Fruit fly (Drosophila melanogaster) whole organism, prepupa: Measurements from ENCODE around the gene Mur18B.

Experiments used
- CG10631 ChIP-seq: fragments of 200-800 bp; sonication (Bioruptor generic); optimal IDR thresholded peaks from 2 replicates; lab custom pipeline; 2016; ENCODE audit warnings: missing biosample characterization, missing genetic modification characterization
- CG11294 ChIP-seq: fragments of 200-800 bp; sonication (Bioruptor generic); IDR thresholded peaks from 2 replicates; pipeline ENCODE4 v1.3.6; 2022; ENCODE audit warnings: missing biosample characterization, missing genetic modification characterization
- CG1621 ChIP-seq: fragments of 200-800 bp; sonication (Bioruptor generic); optimal IDR thresholded peaks from 3 replicates; lab custom pipeline; 2018; ENCODE audit warnings: missing biosample characterization, mild to moderate bottlenecking, missing genetic modification characterization
- CG16779 ChIP-seq: fragments of 200-800 bp; sonication (Bioruptor generic); optimal IDR thresholded peaks from 3 replicates; lab custom pipeline; 2017; ENCODE audit warnings: missing biosample characterization, mild to moderate bottlenecking, missing genetic modification characterization
- CG3032 ChIP-seq: fragments of 200-800 bp; optimal IDR thresholded peaks from 2 replicates; lab custom pipeline; 2019; ENCODE audit warnings: missing biosample characterization, mild to moderate bottlenecking, missing genetic modification characterization, moderate library complexity
- CG3919 ChIP-seq: fragments of 200-800 bp; sonication (Bioruptor generic); optimal IDR thresholded peaks from 3 replicates; lab custom pipeline; 2016; ENCODE audit warnings: missing biosample characterization, missing genetic modification characterization
- CG4318 ChIP-seq: fragments of 200-800 bp; sonication (Bioruptor generic); optimal IDR thresholded peaks from 3 replicates; lab custom pipeline; 2017; ENCODE audit warnings: missing biosample characterization, mild to moderate bottlenecking, missing genetic modification characterization
- CG6163 ChIP-seq: fragments of 200-800 bp; sonication (Bioruptor generic); IDR thresholded peaks from 3 replicates; pipeline ENCODE4 v1.3.6; 2022; ENCODE audit warnings: missing biosample characterization, missing genetic modification characterization
- CG6792 ChIP-seq: fragments of 200-800 bp; sonication (Bioruptor generic); optimal IDR thresholded peaks from 3 replicates; lab custom pipeline; 2016; ENCODE audit warnings: missing biosample characterization, missing genetic modification characterization
- CG6808 ChIP-seq: fragments of 200-800 bp; sonication (Bioruptor generic); optimal IDR thresholded peaks from 3 replicates; lab custom pipeline; 2017; ENCODE audit warnings: missing biosample characterization, missing genetic modification characterization, mild to moderate bottlenecking, moderate library complexity, missing genetic modification reagents
- CG6854 ChIP-seq: fragments of 200-800 bp; sonication (Bioruptor generic); optimal IDR thresholded peaks from 2 replicates; lab custom pipeline; 2017; ENCODE audit warnings: missing biosample characterization, mild to moderate bottlenecking, missing genetic modification characterization
- CG7368 ChIP-seq: fragments of 200-800 bp; sonication (Bioruptor generic); optimal IDR thresholded peaks from 3 replicates; lab custom pipeline; 2016; ENCODE audit warnings: missing biosample characterization, missing genetic modification characterization
- CG8119 ChIP-seq: fragments of 200-800 bp; sonication (Bioruptor generic); IDR thresholded peaks from 3 replicates; pipeline ENCODE4 v1.3.6; 2022; ENCODE audit warnings: missing biosample characterization, missing genetic modification characterization
- CG8632 ChIP-seq: fragments of 200-800 bp; sonication (Bioruptor generic); optimal IDR thresholded peaks from 3 replicates; lab custom pipeline; 2016; ENCODE audit warnings: missing biosample characterization, missing genetic modification characterization
- Eip78C ChIP-seq: fragments of 200-800 bp; sonication (Bioruptor generic); peaks from one replicate; lab custom pipeline; 2016; ENCODE audit warnings: missing biosample characterization, missing genetic modification characterization
- Eip93F ChIP-seq: fragments of 200-800 bp; sonication (Bioruptor generic); optimal IDR thresholded peaks from 2 replicates; lab custom pipeline; 2016; ENCODE audit warnings: missing biosample characterization, mild to moderate bottlenecking, missing genetic modification characterization
- Ets96B ChIP-seq: fragments of 200-800 bp; optimal IDR thresholded peaks from 2 replicates; lab custom pipeline; 2019; ENCODE audit warnings: missing biosample characterization, mild to moderate bottlenecking, missing genetic modification characterization, moderate library complexity
- Gug ChIP-seq: fragments of 200-800 bp; sonication (Bioruptor generic); IDR thresholded peaks from 2 replicates; pipeline ENCODE4 v1.3.6; 2022; ENCODE audit warnings: missing biosample characterization, missing genetic modification characterization
- Hr38 ChIP-seq: sonication (Bioruptor generic); optimal IDR thresholded peaks from 2 replicates; lab custom pipeline; 2016; ENCODE audit warnings: missing biosample characterization, missing genetic modification characterization
- Hr4 ChIP-seq: fragments of 200-800 bp; sonication (Bioruptor generic); optimal IDR thresholded peaks from 3 replicates; lab custom pipeline; 2016; ENCODE audit warnings: missing biosample characterization, missing genetic modification characterization
- Lpt ChIP-seq: fragments of 200-800 bp; sonication (Bioruptor generic); optimal IDR thresholded peaks from 3 replicates; lab custom pipeline; 2016; ENCODE audit warnings: missing biosample characterization, missing genetic modification characterization
- OdsH ChIP-seq: fragments of 200-800 bp; sonication (Bioruptor generic); optimal IDR thresholded peaks from 3 replicates; lab custom pipeline; 2016; ENCODE audit warnings: missing biosample characterization, missing genetic modification characterization
- Smox ChIP-seq: fragments of 200-800 bp; sonication (Bioruptor generic); optimal IDR thresholded peaks from 3 replicates; lab custom pipeline; 2016; ENCODE audit warnings: missing biosample characterization, missing genetic modification characterization
- Sox102F ChIP-seq: fragments of 200-800 bp; sonication (Bioruptor generic); optimal IDR thresholded peaks from 2 replicates; lab custom pipeline; 2016; ENCODE audit warnings: missing biosample characterization, mild to moderate bottlenecking, missing genetic modification characterization
- Sox14 ChIP-seq: fragments of 200-800 bp; sonication (Bioruptor generic); optimal IDR thresholded peaks from 3 replicates; lab custom pipeline; 2016; ENCODE audit warnings: missing biosample characterization, missing genetic modification characterization
- Sox15 ChIP-seq: fragments of 200-800 bp; sonication (Bioruptor generic); optimal IDR thresholded peaks from 3 replicates; lab custom pipeline; 2016; ENCODE audit warnings: missing biosample characterization, missing genetic modification characterization
- achi ChIP-seq: fragments of 200-800 bp; sonication (Bioruptor generic); optimal IDR thresholded peaks from 3 replicates; lab custom pipeline; 2016; ENCODE audit warnings: missing biosample characterization, missing genetic modification characterization
- cyc ChIP-seq: fragments of 200-800 bp; sonication (Bioruptor generic); optimal IDR thresholded peaks from 3 replicates; lab custom pipeline; 2016; ENCODE audit warnings: missing biosample characterization, missing genetic modification characterization
- dac ChIP-seq: fragments of 200-800 bp; sonication (Bioruptor generic); optimal IDR thresholded peaks from 2 replicates; lab custom pipeline; 2017; ENCODE audit warnings: missing biosample characterization, mild to moderate bottlenecking, missing genetic modification characterization
- dsx ChIP-seq: fragments of 200-800 bp; optimal IDR thresholded peaks from 3 replicates; lab custom pipeline; 2019; ENCODE audit warnings: missing biosample characterization, mild to moderate bottlenecking, missing genetic modification characterization, moderate library complexity; ENCODE audit not compliant: poor library complexity, severe bottlenecking
- eg ChIP-seq: fragments of 200-800 bp; sonication (Bioruptor generic); IDR thresholded peaks from 3 replicates; pipeline ENCODE4 v1.3.6; 2022; ENCODE audit warnings: missing biosample characterization, missing genetic modification characterization
- esn ChIP-seq: fragments of 200-800 bp; sonication (Bioruptor generic); optimal IDR thresholded peaks from 2 replicates; lab custom pipeline; 2016; ENCODE audit warnings: missing biosample characterization, mild to moderate bottlenecking, missing genetic modification characterization, moderate library complexity
- fd59A ChIP-seq: fragments of 200-800 bp; sonication (Bioruptor generic); optimal IDR thresholded peaks from 2 replicates; lab custom pipeline; 2017; ENCODE audit warnings: missing biosample characterization, mild to moderate bottlenecking, missing genetic modification characterization, missing genetic modification reagents
- fkh ChIP-seq: fragments of 200-800 bp; sonication (Bioruptor generic); optimal IDR thresholded peaks from 3 replicates; lab custom pipeline; 2017; ENCODE audit warnings: missing biosample characterization, mild to moderate bottlenecking, missing genetic modification characterization, moderate library complexity
- net ChIP-seq: fragments of 200-800 bp; sonication (Bioruptor generic); optimal IDR thresholded peaks from 3 replicates; lab custom pipeline; 2016; ENCODE audit warnings: missing biosample characterization, missing genetic modification characterization
- pdm3 ChIP-seq: fragments of 200-800 bp; sonication (Bioruptor generic); optimal IDR thresholded peaks from 3 replicates; lab custom pipeline; 2016; ENCODE audit warnings: missing biosample characterization, missing genetic modification characterization
- salr ChIP-seq, 2 experiments: fragments of 200-800 bp; sonication (Bioruptor generic); optimal IDR thresholded peaks; 3 replicates each; lab custom pipeline; 2016 to 2018; ENCODE audit warnings: missing biosample characterization in 2 of 2, missing genetic modification characterization in 2 of 2, mild to moderate bottlenecking in 1 of 2
- ss ChIP-seq, 2 experiments: fragments of 200-800 bp; sonication (Bioruptor generic); optimal IDR thresholded peaks; 2 replicates in 1 of 2; 3 replicates in 1 of 2; lab custom pipeline; 2017 to 2018; ENCODE audit warnings: mild to moderate bottlenecking in 2 of 2, missing biosample characterization in 2 of 2, missing genetic modification characterization in 2 of 2, moderate library complexity in 1 of 2
- svp ChIP-seq: fragments of 200-800 bp; sonication (Bioruptor generic); peaks from one replicate; lab custom pipeline; 2016; ENCODE audit warnings: missing biosample characterization, missing genetic modification characterization
- topi ChIP-seq: fragments of 200-800 bp; sonication (Bioruptor generic); optimal IDR thresholded peaks from 3 replicates; lab custom pipeline; 2016; ENCODE audit warnings: missing biosample characterization, missing genetic modification characterization

The Mur18B gene

DNA sequence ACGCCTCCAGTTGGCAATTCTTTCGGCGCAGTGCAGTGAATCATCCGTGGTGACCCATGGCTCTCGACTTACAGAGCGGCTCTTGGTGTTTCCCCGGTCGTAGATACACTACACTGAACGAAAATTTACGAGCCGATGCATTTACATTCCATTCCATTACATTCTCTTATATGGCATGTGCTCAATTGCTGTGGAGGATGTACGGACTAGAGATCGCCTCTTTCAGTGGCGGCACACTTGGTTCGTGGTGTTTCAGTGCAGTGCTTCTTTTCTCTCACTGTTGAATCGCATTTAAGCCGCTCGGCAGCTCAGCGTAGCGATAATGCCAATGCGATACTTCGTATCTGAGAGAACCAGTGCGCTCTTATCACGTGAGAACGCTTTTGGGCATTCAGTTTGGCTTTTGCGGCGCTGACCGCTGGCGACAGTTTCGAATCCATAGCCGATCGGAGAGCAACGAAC, 25.4 kb upstream of the Mur18B start, which contains the start of gene Mec2 (continued):
- TF ChIP-seq fkh (GFP tag; lab: Kevin White, UChicago) = no peak
- peak; percentile 52 for TF ChIP-seq CG16779 (tag; lab: Kevin White, UChicago)
- peak; percentile 58 for TF ChIP-seq CG7368 (GFP tag; lab: Kevin White, UChicago)
- peak; percentile 83 for TF ChIP-seq CG6792 (GFP tag; lab: Kevin White, UChicago)
- TF ChIP-seq topi (GFP tag; lab: Kevin White, UChicago) = peak; percentile 72
- TF ChIP-seq CG6163 (GFP tag; lab: Robert Waterston, UW) = peak; percentile 82
- peak; percentile 74 for TF ChIP-seq eg
- peak; percentile 72 for TF ChIP-seq cyc
- peak; percentile 66 for TF ChIP-seq CG3919 (GFP tag; lab: Kevin White, UChicago)
- peak; percentile 23 for TF ChIP-seq CG4318 (GFP tag; lab: Kevin White, UChicago)
- no peak for TF ChIP-seq CG6854 (GFP tag; lab: Kevin White, UChicago)
- peak; percentile 68 for TF ChIP-seq Eip93F (GFP tag; lab: Kevin White, UChicago)
- peak; percentile 74 for TF ChIP-seq CG1621
- peak; percentile 73 for TF ChIP-seq Hr4 (GFP tag; lab: Kevin White, UChicago)
- TF ChIP-seq net (GFP tag; lab: Kevin White, UChicago) = peak; percentile 69
- TF ChIP-seq pdm3 (GFP tag; lab: Kevin White, UChicago) = peak; percentile 85
- TF ChIP-seq Sox14 (GFP tag; lab: Kevin White, UChicago) = peak; percentile 87
- peak; percentile 62 for TF ChIP-seq achi (GFP tag; lab: Kevin White, UChicago)
- peak; percentile 83 for TF ChIP-seq OdsH (GFP tag; lab: Kevin White, UChicago)
- peak; percentile 99 for TF ChIP-seq svp (GFP tag; lab: Kevin White, UChicago)
- TF ChIP-seq Gug = peak; percentile 45
- TF ChIP-seq fd59A = peak; percentile 63
- TF ChIP-seq Sox102F (GFP tag; lab: Kevin White, UChicago) = peak; percentile 79
- peak; percentile 68 for TF ChIP-seq dsx (GFP tag; lab: Kevin White, UChicago)
- TF ChIP-seq CG10631 (GFP tag; lab: Kevin White, UChicago) = peak; percentile 72
- TF ChIP-seq Eip78C (GFP tag; lab: Kevin White, UChicago) = peak; percentile 91
- peak; percentile 64 for TF ChIP-seq Sox15 (GFP tag; lab: Kevin White, UChicago)
- TF ChIP-seq CG6808 (GFP tag; lab: Kevin White, UChicago) = peak; percentile 57
- peak; percentile 86 for TF ChIP-seq esn (GFP tag; lab: Kevin White, UChicago)
- TF ChIP-seq CG8632 (GFP tag; lab: Kevin White, UChicago) = peak; percentile 72
- TF ChIP-seq Ets96B (tag; lab: Kevin White, UChicago) = peak; percentile 62
- TF ChIP-seq Lpt = peak; percentile 57
- TF ChIP-seq Smox (GFP tag; lab: Kevin White, UChicago) = peak; percentile 82
- peak; percentile 36 to 67 for TF ChIP-seq salr (GFP tag; optimal IDR thresholded peaks at IDR 0.05; lab: Kevin White, UChicago)

DNA sequence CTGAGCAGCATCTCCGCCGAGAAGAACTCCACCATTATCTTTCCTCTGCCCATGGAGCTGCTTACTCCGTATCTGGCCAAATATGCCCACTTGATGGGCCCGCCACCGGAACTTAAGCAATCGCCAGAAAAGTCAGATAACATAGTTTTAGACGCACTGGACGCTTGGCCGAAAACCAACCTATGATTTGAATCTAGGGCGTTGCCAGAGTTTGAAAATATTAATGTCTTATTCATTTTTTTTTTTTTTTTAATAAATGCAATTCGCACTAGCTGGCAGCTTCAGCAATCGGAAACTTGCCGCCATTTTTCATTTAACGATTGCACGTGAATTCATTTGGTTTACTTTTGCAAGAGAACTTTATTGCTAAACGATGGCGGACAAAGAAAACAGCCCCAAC, 23.2 kb upstream of the Mur18B start, which contains the start of gene HP1D3csd:
HP1D3csd (plus strand) TSS at position 312 of the 400 bp plus-strand sequence.
- TF ChIP-seq Hr38 (no peak), CG6163 (GFP tag; lab: Robert Waterston, UW) (peak; percentile 63; the same call in 2 of the 3 replicates), CG3032 (tag; lab: Kevin White, UChicago) (peak; percentile 10), Gug (peak; percentile 22; the same call in 1 of the 2 replicates), CG7368 (GFP tag; lab: Kevin White, UChicago) (no peak), ss (GFP tag; optimal IDR thresholded peaks at IDR 0.05; lab: Kevin White, UChicago) (peak in 1 of 2 experiments; percentile 10), CG8119 (GFP tag; lab: Robert Waterston, UW) (no peak), CG11294 (GFP tag; lab: Robert Waterston, UW) (no peak), dac (GFP tag; lab: Kevin White, UChicago) (no peak), eg (peak; percentile 48; the same call in 2 of the 3 replicates), Eip78C (GFP tag; lab: Kevin White, UChicago) (peak; percentile 74)
- TF ChIP-seq, all 60 proteins: peak for 6
